Worm (Caenorhabditis elegans): ENCODE measurements around the gene Y47D3A.34.
A peak's percentile ranks its signal among the peaks of the same experiment; 100 is the strongest.

Gene Y47D3A.34

ce11 chrIII:11236788-11237187 lies 2.1 kb upstream of the Y47D3A.34 start, which contains the start of the genes Y47D3A.14 and aakb-2:
Gene Y47D3A.14, minus strand, starts transcription at chrIII:11236868.
Gene aakb-2, plus strand, starts transcription at chrIII:11237143.
- TF ChIP-seq nhr-129 (tag; optimal IDR thresholded peaks at IDR 0.05) (peak; percentile 0), ZK546.5 (tag; optimal IDR thresholded peaks at IDR 0.05) (no peak), R02D3.7 (tag; optimal IDR thresholded peaks at IDR 0.05) (no peak), sma-9 (GFP tag; optimal IDR thresholded peaks at IDR 0.05) (peak; percentile 57), sma-9 (tag; optimal IDR thresholded peaks at IDR 0.05) (no peak), mbf-1 (tag; optimal IDR thresholded peaks at IDR 0.05) (no peak), gmeb-1 (tag; optimal IDR thresholded peaks at IDR 0.05) (peak; percentile 40), nhr-21 (tag; optimal IDR thresholded peaks at IDR 0.05) (peak; percentile 25), ama-1 (optimal IDR thresholded peaks at IDR 0.05) (no peak), F13H6.1 (tag; optimal IDR thresholded peaks at IDR 0.05) (peak; percentile 26), peb-1 (tag; optimal IDR thresholded peaks at IDR 0.05) (no peak), lin-39 (tag; optimal IDR thresholded peaks at IDR 0.05) (no peak), fos-1 (tag; optimal IDR thresholded peaks at IDR 0.05) (no peak), C34F6.9 (tag; optimal IDR thresholded peaks at IDR 0.05) (peak; percentile 56), egl-27 (tag; optimal IDR thresholded peaks at IDR 0.05) (no peak), zag-1 (tag; optimal IDR thresholded peaks at IDR 0.05) (no peak), elt-3 (tag; optimal IDR thresholded peaks at IDR 0.05) (no peak), dmd-4 (tag; optimal IDR thresholded peaks at IDR 0.05) (no peak), lsy-2 (tag; optimal IDR thresholded peaks at IDR 0.05) (peak in 1 of 2 experiments; percentile 62), nhr-25 (tag; optimal IDR thresholded peaks at IDR 0.05) (peak; percentile 21), nhr-237 (tag; optimal IDR thresholded peaks at IDR 0.05) (no peak), nhr-10 (tag; optimal IDR thresholded peaks at IDR 0.05) (no peak), crh-2 (tag; optimal IDR thresholded peaks at IDR 0.05) (peak; percentile 43), ztf-1 (GFP tag; conservative IDR thresholded peaks at IDR 0.05) (no peak), Y55F3AM.14 (GFP tag; optimal IDR thresholded peaks at IDR 0.05) (no peak), ceh-16 (tag; optimal IDR thresholded peaks at IDR 0.05) (no peak), nhr-6 (tag; optimal IDR thresholded peaks at IDR 0.05) (no peak), ceh-82 (tag; optimal IDR thresholded peaks at IDR 0.05) (no peak), mab-5 (tag; optimal IDR thresholded peaks at IDR 0.05) (no peak), mdl-1 (tag; optimal IDR thresholded peaks at IDR 0.05) (no peak), unc-39 (tag; optimal IDR thresholded peaks at IDR 0.05) (no peak), skn-1 (tag; optimal IDR thresholded peaks at IDR 0.05) (no peak), nhr-12 (tag; optimal IDR thresholded peaks at IDR 0.05) (no peak), unc-62 (GFP tag; optimal IDR thresholded peaks at IDR 0.05) (no peak), blmp-1 (tag; optimal IDR thresholded peaks at IDR 0.05; ENCODE audit: insufficient read depth) (no peak), aly-2 (tag; optimal IDR thresholded peaks at IDR 0.05) (no peak), nhr-23 (tag; optimal IDR thresholded peaks at IDR 0.05) (no peak), lin-13 (GFP tag; optimal IDR thresholded peaks at IDR 0.05) (peak; percentile 36), sem-4 (tag; optimal IDR thresholded peaks at IDR 0.05) (no peak), snpc-4 (tag; optimal IDR thresholded peaks at IDR 0.05) (peak; percentile 34), ztf-11 (tag; optimal IDR thresholded peaks at IDR 0.05) (no peak), sma-3 (GFP tag; optimal IDR thresholded peaks at IDR 0.05) (peak; percentile 45), lin-11 (tag; optimal IDR thresholded peaks at IDR 0.05) (peak; percentile 57), alr-1 (tag; optimal IDR thresholded peaks at IDR 0.05) (no peak), ztf-4 (tag; optimal IDR thresholded peaks at IDR 0.05) (peak; percentile 7), unc-55 (GFP tag; optimal IDR thresholded peaks at IDR 0.05) (peak; percentile 77), nhr-77 (tag; optimal IDR thresholded peaks at IDR 0.05) (no peak), nhr-11 (tag; optimal IDR thresholded peaks at IDR 0.05) (no peak), elt-1 (tag; optimal IDR thresholded peaks at IDR 0.05) (no peak)

All from whole organism, L2 larva.